Fruit fly (Drosophila melanogaster): ENCODE results near the gene eIF4EHP.
A peak's percentile ranks its signal among the peaks of the same experiment; 100 is the strongest.

The eIF4EHP gene

DNA sequence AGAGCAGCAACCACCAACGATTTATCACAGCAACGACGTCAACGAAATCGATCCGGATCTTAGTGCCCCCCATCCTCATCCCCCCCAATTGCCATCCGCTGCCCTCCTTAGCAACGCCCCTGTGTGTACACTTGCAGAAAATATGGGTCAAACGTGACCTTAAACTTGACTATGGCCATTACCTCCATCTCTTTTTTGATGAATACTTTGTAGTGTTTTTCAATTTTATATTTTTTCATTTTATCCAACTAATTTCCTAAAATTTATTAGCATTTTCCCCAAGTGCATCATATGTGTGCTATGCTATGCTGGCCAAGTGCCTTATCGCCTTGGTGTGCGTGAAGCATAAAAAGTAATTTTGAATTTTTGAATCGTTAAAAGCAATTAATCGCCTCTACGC, 34.2 kb upstream of the eIF4EHP start (continued):
- no peak for TF ChIP-seq org-1 (GFP tag; optimal IDR thresholded peaks at IDR 0.05)
- peak; percentile 58 for TF ChIP-seq E2f1 (GFP tag; IDR thresholded peaks at IDR 0.05)
- no peak for TF ChIP-seq gfzf (GFP tag; optimal IDR thresholded peaks at IDR 0.05)
- TF ChIP-seq CG15011 (GFP tag; optimal IDR thresholded peaks at IDR 0.05): no peak
- TF ChIP-seq bab2 (GFP tag; optimal IDR thresholded peaks at IDR 0.05): peak; percentile 8
- peak; percentile 23 for TF ChIP-seq ind (GFP tag; optimal IDR thresholded peaks at IDR 0.05)
- TF ChIP-seq ranshi (GFP tag; IDR thresholded peaks at IDR 0.05): 0 out of 2 replicates have a peak, but pooled peaks have one; percentile 21
- TF ChIP-seq HmgD (GFP tag; optimal IDR thresholded peaks at IDR 0.05): no peak
- TF ChIP-seq NK7.1 (GFP tag; optimal IDR thresholded peaks at IDR 0.05): no peak
- no peak for TF ChIP-seq Trl (optimal IDR thresholded peaks at IDR 0.05)
- TF ChIP-seq Trl (GFP tag; optimal IDR thresholded peaks at IDR 0.05): no peak
- TF ChIP-seq Xbp1 (GFP tag; optimal IDR thresholded peaks at IDR 0.05): peak; percentile 24
- no peak for TF ChIP-seq eve (GFP tag; optimal IDR thresholded peaks at IDR 0.05)
- peak in 1 of 3 experiments; percentile 3 for TF ChIP-seq lola (GFP tag; optimal IDR thresholded peaks at IDR 0.05)
- TF ChIP-seq CG13624 (GFP tag; optimal IDR thresholded peaks at IDR 0.05): no peak
- 0 out of 2 replicates have a peak, but pooled peaks have one; percentile 14 for TF ChIP-seq CG11247 (GFP tag; IDR thresholded peaks at IDR 0.05)
- no peak for TF ChIP-seq trem (tag; optimal IDR thresholded peaks at IDR 0.05)
- TF ChIP-seq Oli (tag; optimal IDR thresholded peaks at IDR 0.05): no peak
- peak; percentile 53; the same call in 1 of the 3 replicates for TF ChIP-seq zfh1 (GFP tag; IDR thresholded peaks at IDR 0.05)
- TF ChIP-seq fd3F (GFP tag; optimal IDR thresholded peaks at IDR 0.05): no peak
- peak; percentile 40 for TF ChIP-seq fd96Cb (tag; optimal IDR thresholded peaks at IDR 0.05)
- TF ChIP-seq CG1024 (GFP tag; IDR thresholded peaks at IDR 0.05): no peak
- TF ChIP-seq CG10979 (tag; optimal IDR thresholded peaks at IDR 0.05): peak; percentile 58
- no peak for TF ChIP-seq gcm2 (GFP tag; optimal IDR thresholded peaks at IDR 0.05)
- no peak for TF ChIP-seq CG9797 (GFP tag; optimal IDR thresholded peaks at IDR 0.05)
- peak; percentile 18 for TF ChIP-seq CG5245 (GFP tag; optimal IDR thresholded peaks at IDR 0.05)
- no peak for TF ChIP-seq klu (GFP tag; IDR thresholded peaks at IDR 0.05)
- TF ChIP-seq Rx (GFP tag; IDR thresholded peaks at IDR 0.05): 0 out of 2 replicates have a peak, but pooled peaks have one; percentile 29
- peak; percentile 47 for TF ChIP-seq CG18262 (tag; optimal IDR thresholded peaks at IDR 0.05)
- TF ChIP-seq trh (GFP tag; optimal IDR thresholded peaks at IDR 0.05): no peak
- TF ChIP-seq CG10321 (GFP tag; IDR thresholded peaks at IDR 0.05): no peak
- TF ChIP-seq yki (optimal IDR thresholded peaks at IDR 0.05): no peak
- TF ChIP-seq aop (GFP tag; IDR thresholded peaks at IDR 0.05): no peak
- TF ChIP-seq Mad (GFP tag; optimal IDR thresholded peaks at IDR 0.05): no peak
- TF ChIP-seq CG4424 (GFP tag; optimal IDR thresholded peaks at IDR 0.05): peak; percentile 15
- no peak for TF ChIP-seq BtbVII (GFP tag; optimal IDR thresholded peaks at IDR 0.05)
- TF ChIP-seq sens (GFP tag): peak; percentile 82
- no peak for TF ChIP-seq Six4 (GFP tag; optimal IDR thresholded peaks at IDR 0.05)
- TF ChIP-seq D19A (tag; optimal IDR thresholded peaks at IDR 0.05): peak; percentile 37
- no peak for TF ChIP-seq pzg (GFP tag; optimal IDR thresholded peaks at IDR 0.05)
- TF ChIP-seq HHEX (GFP tag; optimal IDR thresholded peaks at IDR 0.05): no peak
- TF ChIP-seq Hsf (GFP tag; optimal IDR thresholded peaks at IDR 0.05): no peak
- no peak for TF ChIP-seq CG12769 (tag; optimal IDR thresholded peaks at IDR 0.05)
- TF ChIP-seq Kr (GFP tag; optimal IDR thresholded peaks at IDR 0.05): no peak
- TF ChIP-seq lmd (GFP tag; IDR thresholded peaks at IDR 0.05): peak; percentile 33; the same call in 1 of the 2 replicates
- no peak for TF ChIP-seq CG7556 (GFP tag; optimal IDR thresholded peaks at IDR 0.05)
- TF ChIP-seq CG30020 (tag; optimal IDR thresholded peaks at IDR 0.05): no peak
- TF ChIP-seq crol (GFP tag; IDR thresholded peaks at IDR 0.05): peak; percentile 41; the same call in 1 of the 2 replicates
- TF ChIP-seq Optix (GFP tag; IDR thresholded peaks at IDR 0.05): no peak
- no peak for TF ChIP-seq Atf6 (GFP tag; IDR thresholded peaks at IDR 0.05)
- no peak for TF ChIP-seq CG12942 (GFP tag; optimal IDR thresholded peaks at IDR 0.05)
- no peak for TF ChIP-seq CG8089 (GFP tag; optimal IDR thresholded peaks at IDR 0.05)
- no peak for TF ChIP-seq CG3281 (GFP tag; optimal IDR thresholded peaks at IDR 0.05)
